Worm (Caenorhabditis elegans): ENCODE measurements around the gene egg-2.

ce11 chrIII:7072452-7072851 is 12.1 kb upstream of the egg-2 start, which contains the start of gene lin-37:
- TF ChIP-seq ztf-11 (tag; optimal IDR thresholded peaks at IDR 0.05) (no peak), unc-62 (GFP tag; optimal IDR thresholded peaks at IDR 0.05) (no peak)
